Fruit fly (Drosophila melanogaster): ENCODE measurements around the gene Him.
A peak's percentile ranks its signal among the peaks of the same experiment; 100 is the strongest.

Gene Him

dm6 chrX:18208079-18208865, 955 bp upstream of the Him start:
- TF ChIP-seq Mnt (GFP tag; optimal IDR thresholded peaks at IDR 0.05): no peak

DNA sequence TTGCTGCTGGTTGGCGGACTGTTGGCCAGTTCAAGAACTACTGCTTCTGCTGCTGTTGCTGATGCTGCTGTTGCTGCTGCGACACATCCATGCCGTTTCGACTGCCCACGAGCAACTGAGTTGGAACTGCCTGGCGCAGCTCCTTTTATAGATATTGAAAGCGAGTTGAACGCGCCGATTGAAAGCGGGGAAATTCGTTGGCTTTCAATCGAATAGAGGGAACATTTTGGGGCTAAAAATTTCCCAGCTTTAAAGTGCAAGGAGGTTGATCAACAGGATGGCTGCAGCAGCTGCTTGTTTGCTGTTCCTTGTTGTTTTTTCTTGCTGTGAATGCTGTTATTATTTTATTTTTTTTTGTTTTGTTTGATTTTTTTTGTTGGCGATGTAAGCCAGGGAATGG, 16.7 kb downstream of the Him start, which contains the start of gene CG33639:
Gene CG33639 (minus strand): TSS at position 101 of the 400 bp plus-strand sequence.
- TF ChIP-seq Hr96 (GFP tag; optimal IDR thresholded peaks at IDR 0.05) (no peak), CG1620 (GFP tag; optimal IDR thresholded peaks at IDR 0.05) (no peak), CG7045 (GFP tag; optimal IDR thresholded peaks at IDR 0.05) (no peak), cic (GFP tag; optimal IDR thresholded peaks at IDR 0.05) (no peak), CG12768 (GFP tag; optimal IDR thresholded peaks at IDR 0.05) (no peak), CG11617 (GFP tag; optimal IDR thresholded peaks at IDR 0.05) (no peak), pad (GFP tag; optimal IDR thresholded peaks at IDR 0.05) (no peak), tj (GFP tag; optimal IDR thresholded peaks at IDR 0.05) (no peak), ovo (GFP tag; optimal IDR thresholded peaks at IDR 0.05) (no peak), Mnt (GFP tag; optimal IDR thresholded peaks at IDR 0.05) (no peak), Crg-1 (GFP tag; optimal IDR thresholded peaks at IDR 0.05) (no peak), CG7101 (tag; optimal IDR thresholded peaks at IDR 0.05) (no peak), CG33017 (tag; optimal IDR thresholded peaks at IDR 0.05) (no peak)

dm6 chrX:18237886-18238285, 28.7 kb downstream of the Him start:
- TF ChIP-seq CG12768 (GFP tag; optimal IDR thresholded peaks at IDR 0.05): no peak
- TF ChIP-seq ovo (GFP tag; optimal IDR thresholded peaks at IDR 0.05): no peak
- no peak for TF ChIP-seq cic (GFP tag; optimal IDR thresholded peaks at IDR 0.05)
- TF ChIP-seq CG5204 (GFP tag; optimal IDR thresholded peaks at IDR 0.05): no peak

DNA sequence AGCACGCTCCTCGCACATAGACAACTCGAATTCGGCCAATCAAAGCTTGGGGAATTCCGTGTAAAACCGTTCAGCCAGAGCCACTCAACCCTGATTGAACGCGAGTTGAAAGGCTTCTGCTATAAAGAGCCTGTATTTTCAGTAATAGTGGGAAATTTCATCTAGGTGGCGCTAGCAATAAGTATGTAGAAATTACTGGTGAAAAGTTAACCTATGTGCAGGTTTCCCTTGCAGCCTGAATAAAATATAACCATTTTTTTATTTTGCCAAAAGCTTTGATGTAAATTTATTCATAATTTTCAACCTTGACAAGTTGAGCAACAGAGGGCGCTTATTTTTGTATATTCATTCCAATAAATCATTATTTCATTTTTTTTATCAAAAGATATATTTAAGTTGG, 29.2 kb downstream of the Him start:
- TF ChIP-seq CG12768 (GFP tag; optimal IDR thresholded peaks at IDR 0.05) (no peak), pad (GFP tag; optimal IDR thresholded peaks at IDR 0.05) (no peak), Hr96 (GFP tag; optimal IDR thresholded peaks at IDR 0.05) (no peak), CG14711 (tag; optimal IDR thresholded peaks at IDR 0.05) (no peak), CG7101 (tag; optimal IDR thresholded peaks at IDR 0.05) (no peak), CG5204 (GFP tag; optimal IDR thresholded peaks at IDR 0.05) (no peak), bab1 (GFP tag; optimal IDR thresholded peaks at IDR 0.05) (no peak), Clk (GFP tag; optimal IDR thresholded peaks at IDR 0.05) (no peak), toe (GFP tag; optimal IDR thresholded peaks at IDR 0.05) (no peak), Crg-1 (GFP tag; optimal IDR thresholded peaks at IDR 0.05) (no peak), ovo (GFP tag; optimal IDR thresholded peaks at IDR 0.05) (no peak), Mnt (GFP tag; optimal IDR thresholded peaks at IDR 0.05) (no peak), tj (GFP tag; optimal IDR thresholded peaks at IDR 0.05) (no peak), CG7045 (GFP tag; optimal IDR thresholded peaks at IDR 0.05) (no peak), CG1620 (GFP tag; optimal IDR thresholded peaks at IDR 0.05) (no peak), kay (GFP tag; ENCODE audit: borderline replicate concordance) (no peak), CG33017 (tag; optimal IDR thresholded peaks at IDR 0.05) (no peak)

DNA sequence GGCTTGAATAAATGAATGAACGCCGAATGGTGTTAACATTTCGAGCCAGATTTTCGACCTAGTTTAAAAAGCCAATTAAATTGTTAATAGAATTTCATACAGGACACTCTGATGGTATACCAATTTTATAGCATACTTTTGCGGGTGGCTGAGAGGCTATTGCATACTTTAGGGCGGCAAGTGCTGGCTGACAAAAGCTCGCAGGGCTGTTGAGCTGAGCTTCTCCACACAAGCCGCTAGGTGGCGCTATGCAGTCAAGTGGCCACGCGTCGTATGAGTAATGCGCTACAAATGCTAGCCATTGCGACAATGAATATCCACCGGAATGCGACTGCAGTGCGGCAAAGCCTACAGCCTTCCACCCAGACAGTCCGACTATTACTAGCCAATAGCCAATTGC, 30.1 kb downstream of the Him start:
- peak; percentile 51 for TF ChIP-seq bab1 (GFP tag; optimal IDR thresholded peaks at IDR 0.05)
- TF ChIP-seq CG7101 (tag; optimal IDR thresholded peaks at IDR 0.05): no peak

- TF ChIP-seq CG14711 (tag; optimal IDR thresholded peaks at IDR 0.05): no peak
- no peak for TF ChIP-seq CG7045 (GFP tag; optimal IDR thresholded peaks at IDR 0.05)
- no peak for TF ChIP-seq Mnt (GFP tag; optimal IDR thresholded peaks at IDR 0.05)
- no peak for TF ChIP-seq pad (GFP tag; optimal IDR thresholded peaks at IDR 0.05)
- TF ChIP-seq kay (GFP tag; ENCODE audit: borderline replicate concordance): no peak
- no peak for TF ChIP-seq Clk (GFP tag; optimal IDR thresholded peaks at IDR 0.05)
- no peak for TF ChIP-seq ovo (GFP tag; optimal IDR thresholded peaks at IDR 0.05)
- TF ChIP-seq cnc (optimal IDR thresholded peaks at IDR 0.05): no peak
- no peak for TF ChIP-seq Hr96 (GFP tag; optimal IDR thresholded peaks at IDR 0.05)
- TF ChIP-seq CG7101 (tag; optimal IDR thresholded peaks at IDR 0.05): no peak
- no peak for TF ChIP-seq toe (GFP tag; optimal IDR thresholded peaks at IDR 0.05)
- TF ChIP-seq tj (GFP tag; optimal IDR thresholded peaks at IDR 0.05): no peak
- no peak for TF ChIP-seq CG1620 (GFP tag; optimal IDR thresholded peaks at IDR 0.05)
- no peak for TF ChIP-seq CG11617 (GFP tag; optimal IDR thresholded peaks at IDR 0.05)
Observed at dm6 chrX:18241267-18241666, 32.0 kb downstream of the Him start.

- no peak for TF ChIP-seq CG33017 (tag; optimal IDR thresholded peaks at IDR 0.05)
- no peak for TF ChIP-seq pad (GFP tag; optimal IDR thresholded peaks at IDR 0.05)
- no peak for TF ChIP-seq tj (GFP tag; optimal IDR thresholded peaks at IDR 0.05)
- no peak for TF ChIP-seq CG1620 (GFP tag; optimal IDR thresholded peaks at IDR 0.05)
- TF ChIP-seq CG12768 (GFP tag; optimal IDR thresholded peaks at IDR 0.05): no peak
- TF ChIP-seq Crg-1 (GFP tag; optimal IDR thresholded peaks at IDR 0.05): no peak
- no peak for TF ChIP-seq kay (GFP tag; ENCODE audit: borderline replicate concordance)
- no peak for TF ChIP-seq CG5204 (GFP tag; optimal IDR thresholded peaks at IDR 0.05)
- no peak for TF ChIP-seq cic (GFP tag; optimal IDR thresholded peaks at IDR 0.05)
- TF ChIP-seq bab1 (GFP tag; optimal IDR thresholded peaks at IDR 0.05): no peak
- TF ChIP-seq CG7045 (GFP tag; optimal IDR thresholded peaks at IDR 0.05): no peak
- TF ChIP-seq cnc (optimal IDR thresholded peaks at IDR 0.05): no peak
- no peak for TF ChIP-seq CG14711 (tag; optimal IDR thresholded peaks at IDR 0.05)
- TF ChIP-seq Mnt (GFP tag; optimal IDR thresholded peaks at IDR 0.05): no peak
- no peak for TF ChIP-seq ovo (GFP tag; optimal IDR thresholded peaks at IDR 0.05)
- no peak for TF ChIP-seq toe (GFP tag; optimal IDR thresholded peaks at IDR 0.05)
- TF ChIP-seq CG7101 (tag; optimal IDR thresholded peaks at IDR 0.05): no peak
- no peak for TF ChIP-seq CG11617 (GFP tag; optimal IDR thresholded peaks at IDR 0.05)
Observed at dm6 chrX:18243184-18243375, 33.9 kb downstream of the Him start, which contains the start of gene upd2. Gene upd2 (minus strand): TSS chrX:18243284.
